Worm (Caenorhabditis elegans): ENCODE data around the gene F56D2.2.
A peak's percentile ranks its signal among the peaks of the same experiment; 100 is the strongest.

F56D2.2 gene

ce11 chrIII:5564325-5564724, 22.7 kb upstream of the F56D2.2 start:
- TF ChIP-seq duxl-1 (tag; optimal IDR thresholded peaks at IDR 0.05; ENCODE audit: poor library complexity) (no peak), unc-62 (GFP tag; optimal IDR thresholded peaks at IDR 0.05 in 1 of 2) (peak in 1 of 2 experiments; percentile 96), unc-62 (tag; optimal IDR thresholded peaks at IDR 0.05) (no peak)

- TF ChIP-seq cey-2 (tag; optimal IDR thresholded peaks at IDR 0.05; ENCODE audit: borderline replicate concordance, insufficient read depth) (no peak), ZK337.2 (GFP tag; IDR thresholded peaks at IDR 0.05) (0 out of 2 replicates have a peak, but pooled peaks have one; percentile 15), lim-7 (GFP tag; IDR thresholded peaks at IDR 0.05) (0 out of 2 replicates have a peak, but pooled peaks have one; percentile 16), hlh-11 (tag; optimal IDR thresholded peaks at IDR 0.05) (peak; percentile 36), egl-27 (tag; optimal IDR thresholded peaks at IDR 0.05) (no peak), set-16 (GFP tag; IDR thresholded peaks at IDR 0.05) (peak; percentile 43; the same call in 1 of the 2 replicates), aha-1 (tag) (peak; percentile 20)
These were observed 22.3 kb upstream of the F56D2.2 start, which contains the start of gene mlc-3 for ce11 chrIII:5564799-5565198. Gene mlc-3, plus strand, starts transcription at chrIII:5565025.

- no peak for TF ChIP-seq set-16 (GFP tag; IDR thresholded peaks at IDR 0.05)
- TF ChIP-seq tra-1 (GFP tag; IDR thresholded peaks at IDR 0.05) = no peak
- no peak for TF ChIP-seq daf-8 (GFP tag; IDR thresholded peaks at IDR 0.05)
- TF ChIP-seq nhr-6 (tag; optimal IDR thresholded peaks at IDR 0.05) = no peak
- no peak for TF ChIP-seq F44E2.7 (GFP tag; IDR thresholded peaks at IDR 0.05)
- no peak for TF ChIP-seq nhr-11 (tag; optimal IDR thresholded peaks at IDR 0.05)
- TF ChIP-seq ztf-7 (tag; optimal IDR thresholded peaks at IDR 0.05) = no peak
- TF ChIP-seq hmg-1.1 (GFP tag; IDR thresholded peaks at IDR 0.05) = no peak
- no peak for TF ChIP-seq lin-29 (GFP tag; IDR thresholded peaks at IDR 0.05)
- no peak for TF ChIP-seq vab-7 (GFP tag; IDR thresholded peaks at IDR 0.05)
These were observed 21.4 kb upstream of the F56D2.2 start for ce11 chrIII:5565699-5566098.

DNA sequence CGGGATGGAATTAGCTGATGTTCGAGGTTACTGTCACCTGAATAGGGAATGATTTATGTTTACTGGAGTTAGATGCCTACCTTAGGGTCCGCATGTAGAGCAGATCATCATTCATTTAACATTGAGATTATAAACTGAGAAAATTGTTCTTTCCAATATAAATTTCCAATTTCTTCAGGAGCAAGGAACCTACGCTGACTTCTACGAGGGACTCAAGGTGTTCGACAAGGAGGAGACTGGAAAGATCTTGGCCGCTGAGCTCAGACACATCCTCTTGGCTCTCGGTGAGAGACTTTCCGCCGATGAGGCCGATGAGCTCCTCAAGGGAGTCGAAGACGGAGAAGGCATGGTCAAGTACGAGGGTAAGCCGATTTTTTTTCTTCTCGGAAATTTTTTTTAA, 20.6 kb upstream of the F56D2.2 start:
- TF ChIP-seq unc-62 (GFP tag; optimal IDR thresholded peaks at IDR 0.05 in 1 of 2) (peak in 1 of 2 experiments; percentile 68), unc-62 (tag; optimal IDR thresholded peaks at IDR 0.05) (no peak), vab-7 (GFP tag; IDR thresholded peaks at IDR 0.05) (no peak), set-16 (GFP tag; IDR thresholded peaks at IDR 0.05) (peak; percentile 50), jun-1 (tag; optimal IDR thresholded peaks at IDR 0.05) (no peak), dmd-9 (GFP tag; IDR thresholded peaks at IDR 0.05) (no peak), F49E8.2 (tag; optimal IDR thresholded peaks at IDR 0.05; ENCODE audit: borderline replicate concordance) (no peak), nhr-6 (tag; optimal IDR thresholded peaks at IDR 0.05) (no peak), nhr-111 (GFP tag; optimal IDR thresholded peaks at IDR 0.05) (no peak), Y48G9A.11 (GFP tag; IDR thresholded peaks at IDR 0.05) (no peak), fos-1 (tag; optimal IDR thresholded peaks at IDR 0.05) (no peak), snpc-4 (tag; optimal IDR thresholded peaks at IDR 0.05) (no peak)

- TF ChIP-seq pqm-1 (tag; optimal IDR thresholded peaks at IDR 0.05) (no peak), daf-12 (tag; optimal IDR thresholded peaks at IDR 0.05) (no peak), zfp-2 (tag; optimal IDR thresholded peaks at IDR 0.05) (no peak), mdl-1 (tag; optimal IDR thresholded peaks at IDR 0.05) (no peak), ceh-82 (tag; optimal IDR thresholded peaks at IDR 0.05) (no peak), arid-1 (GFP tag; conservative IDR thresholded peaks at IDR 0.05) (0 out of 2 replicates have a peak, but pooled peaks have one; percentile 35), snpc-4 (tag; optimal IDR thresholded peaks at IDR 0.05) (no peak), pha-4 (GFP tag; IDR thresholded peaks at IDR 0.05) (no peak), pha-4 (tag; optimal IDR thresholded peaks at IDR 0.05) (no peak), nhr-102 (tag; optimal IDR thresholded peaks at IDR 0.05) (no peak), daf-19 (GFP tag; conservative IDR thresholded peaks at IDR 0.05) (no peak), aha-1 (tag) (no peak), ceh-28 (tag; optimal IDR thresholded peaks at IDR 0.05) (no peak), egl-43 (GFP tag; IDR thresholded peaks at IDR 0.05) (peak; percentile 55; the same call in 1 of the 2 replicates), tag-97 (GFP tag; IDR thresholded peaks at IDR 0.05) (no peak), mxl-3 (GFP tag; optimal IDR thresholded peaks at IDR 0.05) (no peak)
These were observed 18.8 kb upstream of the F56D2.2 start for ce11 chrIII:5568265-5568664.

Measured in whole organism, L4 larva.